Fruit fly (Drosophila melanogaster) whole organism, wandering third instar larva: Measurements from ENCODE around the gene CG3744.

ENCODE experiments used
- CG9705 ChIP-seq: fragments of 200-800 bp; sonication (Bioruptor generic); optimal IDR thresholded peaks from 2 replicates; lab custom pipeline; 2018; ENCODE audit warnings: missing biosample characterization, mild to moderate bottlenecking, missing genetic modification characterization
- GATAd ChIP-seq: sonication (Bioruptor generic); optimal IDR thresholded peaks from 2 replicates; lab custom pipeline; 2016; ENCODE audit warnings: missing biosample characterization, missing genetic modification characterization
- HLH106 ChIP-seq: fragments of 200-800 bp; optimal IDR thresholded peaks from 3 replicates; lab custom pipeline; 2019; ENCODE audit warnings: missing biosample characterization, mild to moderate bottlenecking, missing genetic modification characterization, moderate library complexity
- Hr83 ChIP-seq: fragments of 200-300 bp; sonication (Bioruptor generic); optimal IDR thresholded peaks from 2 replicates; lab custom pipeline; 2016; ENCODE audit warnings: missing biosample characterization, mild to moderate bottlenecking, missing genetic modification characterization, moderate library complexity; ENCODE audit not compliant: poor library complexity, severe bottlenecking
- Mio ChIP-seq: sonication (Bioruptor generic); optimal IDR thresholded peaks from 2 replicates; lab custom pipeline; 2016; ENCODE audit warnings: missing biosample characterization, missing genetic modification characterization
- Myc ChIP-seq: fragments of >200 bp; optimal IDR thresholded peaks from 2 replicates; lab custom pipeline; 2017
- N ChIP-seq: fragments of >200 bp; optimal IDR thresholded peaks from 2 replicates; lab custom pipeline; 2018; ENCODE audit warnings: missing biosample characterization, missing external identifiers, missing genetic modification characterization
- OdsH ChIP-seq: fragments of 200-800 bp; sonication (Bioruptor generic); optimal IDR thresholded peaks from 2 replicates; lab custom pipeline; 2016; ENCODE audit warnings: missing biosample characterization, mild to moderate bottlenecking, missing genetic modification characterization
- Vsx2 ChIP-seq: fragments of 200-300, 225-300 bp; sonication (Bioruptor generic); optimal IDR thresholded peaks from 2 replicates; lab custom pipeline; 2018; ENCODE audit warnings: missing biosample characterization, missing genetic modification characterization; ENCODE audit not compliant: partially characterized antibody
- dsf ChIP-seq: sonication (Bioruptor generic); optimal IDR thresholded peaks from 2 replicates; lab custom pipeline; 2016; ENCODE audit warnings: missing biosample characterization, missing genetic modification characterization, borderline replicate concordance
- foxo ChIP-seq, 2 experiments: fragments of 200-800 bp; sonication (Bioruptor generic); optimal IDR thresholded peaks; 2 replicates in 1 of 2; 3 replicates in 1 of 2; lab custom pipeline; 2016 to 2017; ENCODE audit warnings: missing biosample characterization in 2 of 2, missing genetic modification characterization in 2 of 2
- h ChIP-seq: fragments of 200-800 bp; sonication (Bioruptor generic); optimal IDR thresholded peaks from 3 replicates; lab custom pipeline; 2016; ENCODE audit warnings: missing biosample characterization, mild to moderate bottlenecking, missing genetic modification characterization
- pan ChIP-seq: fragments of >200 bp; optimal IDR thresholded peaks from 2 replicates; lab custom pipeline; 2017

- TF ChIP-seq Mio (GFP tag; lab: Kevin White, UChicago) (no peak), OdsH (no peak), Myc (lab: Kevin White, UChicago) (no peak), HLH106 (tag; lab: Kevin White, UChicago) (no peak), pan (lab: Kevin White, UChicago) (no peak), Vsx2 (no peak), N (GFP tag; lab: Kevin White, UChicago) (no peak), CG9705 (GFP tag; lab: Kevin White, UChicago) (no peak), dsf (GFP tag; lab: Kevin White, UChicago) (no peak), Hr83 (GFP tag; lab: Kevin White, UChicago) (no peak), h (GFP tag; lab: Kevin White, UChicago) (no peak), GATAd (GFP tag; lab: Kevin White, UChicago) (no peak), foxo (GFP tag; optimal IDR thresholded peaks at IDR 0.05; lab: Kevin White, UChicago) (no peak)
Measured at dm6 chr3R:24914864-24915263, 38.4 kb upstream of the CG3744 start.
